Worm (Caenorhabditis elegans): Measurements from ENCODE around the gene sri-30.

DNA sequence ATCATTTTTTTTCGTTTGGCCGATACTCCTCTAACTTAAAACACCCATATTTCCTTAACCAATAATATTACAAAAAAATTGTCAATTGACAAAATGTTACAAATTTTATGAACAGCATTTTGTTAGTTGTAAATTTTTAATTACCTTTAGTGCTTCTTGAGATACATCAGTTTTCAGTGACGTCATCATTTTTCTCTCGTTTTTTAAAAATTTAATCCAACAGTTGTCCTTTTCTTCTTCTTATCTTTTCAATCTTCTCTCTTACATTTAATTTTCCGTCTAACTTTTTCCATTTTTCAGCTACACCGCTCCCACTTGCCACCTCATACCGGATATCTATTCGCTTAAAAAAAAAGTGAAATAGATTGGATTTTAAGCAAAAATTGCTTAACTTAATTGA is 49.3 kb upstream of the sri-30 start, which contains the start of gene lido-8:
- TF ChIP-seq unc-62 (GFP tag; optimal IDR thresholded peaks at IDR 0.05) (no peak), nhr-10 (tag; optimal IDR thresholded peaks at IDR 0.05) (no peak), lsy-2 (tag; optimal IDR thresholded peaks at IDR 0.05) (no peak), skn-1 (tag; optimal IDR thresholded peaks at IDR 0.05) (no peak), nhr-6 (tag; optimal IDR thresholded peaks at IDR 0.05) (no peak), ceh-82 (tag; optimal IDR thresholded peaks at IDR 0.05) (no peak), R02D3.7 (tag; optimal IDR thresholded peaks at IDR 0.05) (no peak), dmd-4 (tag; optimal IDR thresholded peaks at IDR 0.05) (no peak), aly-2 (tag; optimal IDR thresholded peaks at IDR 0.05) (no peak), elt-1 (tag; optimal IDR thresholded peaks at IDR 0.05) (no peak), nhr-12 (tag; optimal IDR thresholded peaks at IDR 0.05) (no peak)

Data from whole organism, L2 larva.